Worm (Caenorhabditis elegans) whole organism, L2 larva: ENCODE measurements around the gene pos-1.
A peak's percentile ranks its signal among the peaks of the same experiment; 100 is the strongest.

Experiments used
- R02D3.7 ChIP-seq: fragments of 150-350 bp; optimal IDR thresholded peaks from 2 replicates; lab custom pipeline; 2014; ENCODE audit warnings: missing biosample characterization, missing genetic modification characterization
- blmp-1 ChIP-seq: sonication (generic microtip); optimal IDR thresholded peaks from 2 replicates; lab custom pipeline; 2017; ENCODE audit warnings: missing genetic modification characterization, mild to moderate bottlenecking, missing compliant biosample characterization, antibody characterized with exemption, moderate library complexity; ENCODE audit not compliant: insufficient read depth
- lin-11 ChIP-seq: fragments of 150-350 bp; sonication (generic microtip); optimal IDR thresholded peaks from 2 replicates; lab custom pipeline; 2014; ENCODE audit warnings: missing biosample characterization, missing genetic modification characterization, inconsistent platforms, mixed read lengths
- nhr-10 ChIP-seq: sonication (generic microtip); optimal IDR thresholded peaks from 2 replicates; lab custom pipeline; 2017; ENCODE audit warnings: missing biosample characterization, missing genetic modification characterization
- nhr-12 ChIP-seq: fragments of 150-350 bp; optimal IDR thresholded peaks from 2 replicates; lab custom pipeline; 2014; ENCODE audit warnings: missing biosample characterization, missing genetic modification characterization
- nhr-237 ChIP-seq: fragments of 150-350 bp; optimal IDR thresholded peaks from 2 replicates; lab custom pipeline; 2014; ENCODE audit warnings: missing biosample characterization, missing genetic modification characterization
- nhr-25 ChIP-seq: fragments of 150-350 bp; sonication (generic microtip); optimal IDR thresholded peaks from 3 replicates; lab custom pipeline; 2014; ENCODE audit warnings: missing biosample characterization, missing genetic modification characterization
- peb-1 ChIP-seq: fragments of 150-350 bp; optimal IDR thresholded peaks from 2 replicates; lab custom pipeline; 2014; ENCODE audit warnings: missing biosample characterization, missing genetic modification characterization
- ztf-11 ChIP-seq: sonication (generic microtip); optimal IDR thresholded peaks from 2 replicates; lab custom pipeline; 2017; ENCODE audit warnings: missing biosample characterization, missing genetic modification characterization

The pos-1 gene

ce11 chrV:8462074-8462473, 48.2 kb downstream of the pos-1 start, which contains the start of the genes dnj-22 and natc-1 (continued):
- TF ChIP-seq peb-1 (tag; lab: Kevin White, UChicago) (no peak), lin-11 (tag; lab: Kevin White, UChicago) (no peak), nhr-10 (tag; lab: Kevin White, UChicago) (peak; percentile 12), blmp-1 (tag; lab: Kevin White, UChicago) (peak; percentile 19), R02D3.7 (tag; lab: Kevin White, UChicago) (peak; percentile 76), nhr-237 (tag; lab: Kevin White, UChicago) (no peak), nhr-25 (tag; lab: Kevin White, UChicago) (peak; percentile 76), nhr-12 (tag; lab: Kevin White, UChicago) (no peak), ztf-11 (no peak)
